ENCODE assay signal across 2 fruit fly cellular contexts in the genomic region with DNA sequence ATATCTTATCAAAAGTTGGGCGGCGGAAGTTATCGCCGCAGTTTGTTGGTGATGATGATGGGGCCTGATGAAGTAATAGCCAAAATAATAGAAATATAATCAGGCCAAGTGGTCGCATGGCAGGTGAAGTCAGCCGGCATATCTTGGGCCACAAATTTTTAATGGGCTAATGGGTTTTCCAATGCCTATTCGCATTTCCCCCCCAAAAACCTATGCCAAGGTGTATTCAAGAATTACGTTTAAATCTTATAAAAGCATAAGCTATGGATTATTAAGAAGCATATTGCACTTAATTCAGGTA.
TF ChIP-seq lines count a peak whose summit lies in the region.

No protein-coding gene starts in this region.

- TF ChIP-seq CTCF in whole organism, embryonic (GFP tag; optimal IDR thresholded peaks at IDR 0.05; lab: Kevin White, UChicago) = no peak

TF ChIP-seq in whole organism, embryonic, 481 proteins besides CTCF, POLR2A, EP300 and RAD21:
- TF ChIP-seq dati (GFP tag; IDR thresholded peaks at IDR 0.05; lab: Robert Waterston, UW) (no peak), sug (tag; optimal IDR thresholded peaks at IDR 0.05; lab: Kevin White, UChicago) (peak; percentile 45), CG10274 (GFP tag; optimal IDR thresholded peaks at IDR 0.05; lab: Kevin White, UChicago) (no peak), mirr (GFP tag; optimal IDR thresholded peaks at IDR 0.05; lab: Kevin White, UChicago) (peak; percentile 8), CG31388 (GFP tag; optimal IDR thresholded peaks at IDR 0.05; lab: Kevin White, UChicago) (no peak), tap (tag; optimal IDR thresholded peaks at IDR 0.05; lab: Kevin White, UChicago) (no peak), CG17385 (GFP tag; optimal IDR thresholded peaks at IDR 0.05; lab: Kevin White, UChicago) (no peak), GATAe (GFP tag; conservative IDR thresholded peaks at IDR 0.05; lab: Robert Waterston, UW) (peak; percentile 38; the same call in 1 of the 2 replicates), Pdp1 (GFP tag; optimal IDR thresholded peaks at IDR 0.05; lab: Kevin White, UChicago) (peak in 1 of 2 experiments; percentile 57), ac (GFP tag; optimal IDR thresholded peaks at IDR 0.05; lab: Kevin White, UChicago) (no peak), vvl (GFP tag; IDR thresholded peaks at IDR 0.05; lab: Robert Waterston, UW) (no peak), bcd (GFP tag; optimal IDR thresholded peaks at IDR 0.05; lab: Kevin White, UChicago) (no peak), Rfx (GFP tag; IDR thresholded peaks at IDR 0.05; lab: Robert Waterston, UW) (no peak), lab (GFP tag; optimal IDR thresholded peaks at IDR 0.05; lab: Kevin White, UChicago) (peak; percentile 26), emc (GFP tag; optimal IDR thresholded peaks at IDR 0.05; lab: Kevin White, UChicago) (no peak), Awh (GFP tag; IDR thresholded peaks at IDR 0.05; lab: Robert Waterston, UW) (no peak), CG9817 (tag; optimal IDR thresholded peaks at IDR 0.05; lab: Kevin White, UChicago) (no peak), fd3F (GFP tag; optimal IDR thresholded peaks at IDR 0.05; lab: Kevin White, UChicago) (no peak), CG2712 (tag; optimal IDR thresholded peaks at IDR 0.05; lab: Kevin White, UChicago) (no peak), exex (tag; optimal IDR thresholded peaks at IDR 0.05; lab: Kevin White, UChicago) (peak; percentile 96), Atf3 (GFP tag; optimal IDR thresholded peaks at IDR 0.05; lab: Kevin White, UChicago) (no peak)

TF ChIP-seq in whole organism, prepupa, 60 proteins besides CTCF, POLR2A, EP300 and RAD21:
- TF ChIP-seq Eip93F (GFP tag; optimal IDR thresholded peaks at IDR 0.05; lab: Kevin White, UChicago) (no peak), vri (GFP tag; optimal IDR thresholded peaks at IDR 0.05; lab: Kevin White, UChicago) (peak; percentile 67)
